Fruit fly (Drosophila melanogaster): Measurements from ENCODE around the gene fru.

dm6 chr3R:18393436-18393835 is 151.9 kb downstream of the fru start:
- no peak for TF ChIP-seq psq (optimal IDR thresholded peaks at IDR 0.05)
- TF ChIP-seq CG8478 (optimal IDR thresholded peaks at IDR 0.05), result no peak
- no peak for TF ChIP-seq pan (optimal IDR thresholded peaks at IDR 0.05)

Measured in whole organism.